Worm (Caenorhabditis elegans): ENCODE results near the gene nsph-3.1.
"Not testable (repeated sequence)": the region's sequence is repeated elsewhere in the genome, so short reads cannot be mapped to it uniquely, and the experiment has no call there.

DNA sequence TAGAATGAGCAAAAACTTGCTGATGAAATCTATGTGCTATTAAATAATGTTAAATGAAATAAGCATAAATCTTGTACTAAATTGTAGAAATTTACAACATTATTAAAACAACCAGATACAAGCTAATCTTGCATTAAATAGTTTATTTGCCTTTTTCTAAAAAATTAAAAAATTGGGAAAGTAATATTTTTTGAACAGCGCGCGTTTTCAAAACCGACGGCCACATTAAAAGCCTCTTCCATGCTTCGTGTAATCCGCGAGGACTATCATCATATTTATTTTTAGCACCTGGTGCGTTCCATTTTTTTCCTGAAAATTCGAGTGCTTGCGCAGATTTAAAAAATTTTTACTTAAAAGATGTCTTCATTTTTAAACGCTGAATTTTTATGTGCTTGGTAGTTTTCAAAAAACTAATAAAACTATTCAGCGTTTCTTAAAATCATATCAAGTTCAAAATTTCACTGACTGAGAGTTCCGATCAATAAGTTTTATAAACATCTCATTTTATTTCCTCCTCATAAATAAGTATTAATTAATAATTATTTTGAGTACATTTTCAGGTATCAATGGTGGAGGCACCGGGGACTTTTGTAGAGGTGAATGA, 37.8 kb downstream of the nsph-3.1 start, which contains the start of gene Y43E12A.3:
- TF ChIP-seq ama-1 (optimal IDR thresholded peaks at IDR 0.05); pes-1 (GFP tag; IDR thresholded peaks at IDR 0.05); hmg-4 (GFP tag; optimal IDR thresholded peaks at IDR 0.05); aly-1 (tag; optimal IDR thresholded peaks at IDR 0.05); hmbx-1 (tag; optimal IDR thresholded peaks at IDR 0.05); F13C5.2 (tag; optimal IDR thresholded peaks at IDR 0.05); flt-1 (GFP tag; IDR thresholded peaks at IDR 0.05); tra-4 (tag; optimal IDR thresholded peaks at IDR 0.05); sea-1 (GFP tag; conservative IDR thresholded peaks at IDR 0.05); scrt-1 (GFP tag; IDR thresholded peaks at IDR 0.05); ceh-36 (tag; optimal IDR thresholded peaks at IDR 0.05); tbx-11 (GFP tag; IDR thresholded peaks at IDR 0.05): not testable (repeated sequence)

Data from whole organism, early embryonic.